Worm (Caenorhabditis elegans): ENCODE measurements around the gene W06D11.5.
A peak's percentile ranks its signal among the peaks of the same experiment; 100 is the strongest.

W06D11.5 gene

DNA sequence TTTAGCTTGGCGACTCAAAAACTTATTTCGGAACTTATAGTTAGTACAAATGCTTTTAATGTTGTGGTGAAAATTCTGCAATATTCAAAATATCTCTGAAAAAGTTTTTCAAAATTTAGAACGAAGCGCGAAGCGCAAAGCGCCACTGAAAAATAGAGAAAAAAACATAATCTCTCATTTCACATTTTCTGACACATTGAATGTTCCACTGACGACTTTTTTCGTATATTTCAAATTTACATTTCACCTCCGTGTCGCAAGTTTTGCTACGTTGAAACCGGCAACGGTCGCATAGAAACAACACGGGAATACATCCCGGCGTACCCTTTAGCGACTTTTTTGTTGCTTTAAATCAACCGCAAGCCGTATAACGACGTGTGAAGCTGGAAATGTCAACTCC, 48.4 kb downstream of the W06D11.5 start, which contains the start of gene F42F12.14:
F42F12.14 (plus strand) TSS at position 301 of the 400 bp plus-strand sequence.
- TF ChIP-seq lin-26 (GFP tag; IDR thresholded peaks at IDR 0.05) = no peak
- TF ChIP-seq Y79H2A.3 (GFP tag; conservative IDR thresholded peaks at IDR 0.05) = no peak
- TF ChIP-seq lin-54 (GFP tag; optimal IDR thresholded peaks at IDR 0.05) = no peak
- no peak for TF ChIP-seq ceh-91 (GFP tag; IDR thresholded peaks at IDR 0.05)
- no peak for TF ChIP-seq him-1 (tag; optimal IDR thresholded peaks at IDR 0.05)
- no peak for TF ChIP-seq ceh-58 (GFP tag; IDR thresholded peaks at IDR 0.05)
- TF ChIP-seq egrh-3 (GFP tag; IDR thresholded peaks at IDR 0.05) = no peak
- no peak for TF ChIP-seq K11D2.4 (GFP tag; IDR thresholded peaks at IDR 0.05)
- TF ChIP-seq B0035.1 (tag; optimal IDR thresholded peaks at IDR 0.05) = no peak
- no peak for TF ChIP-seq dpff-1 (tag; optimal IDR thresholded peaks at IDR 0.05)
- TF ChIP-seq pbrm-1 (GFP tag; IDR thresholded peaks at IDR 0.05) = no peak
- TF ChIP-seq ztf-25 (GFP tag; IDR thresholded peaks at IDR 0.05) = no peak
- TF ChIP-seq madf-6 (GFP tag; IDR thresholded peaks at IDR 0.05) = no peak
- no peak for TF ChIP-seq egl-18 (GFP tag; IDR thresholded peaks at IDR 0.05)

ce11 chrX:12350207-12350606, 50.3 kb downstream of the W06D11.5 start, which contains the start of gene F42F12.3:
TSS of gene F42F12.3 (plus strand) at chrX:12350578.
- TF ChIP-seq nhr-80 (tag; optimal IDR thresholded peaks at IDR 0.05) = peak; percentile 21
- no peak for TF ChIP-seq Y95B8A.8 (GFP tag; IDR thresholded peaks at IDR 0.05)
